Worm (Caenorhabditis elegans): ENCODE measurements around the gene C45B2.1.

DNA sequence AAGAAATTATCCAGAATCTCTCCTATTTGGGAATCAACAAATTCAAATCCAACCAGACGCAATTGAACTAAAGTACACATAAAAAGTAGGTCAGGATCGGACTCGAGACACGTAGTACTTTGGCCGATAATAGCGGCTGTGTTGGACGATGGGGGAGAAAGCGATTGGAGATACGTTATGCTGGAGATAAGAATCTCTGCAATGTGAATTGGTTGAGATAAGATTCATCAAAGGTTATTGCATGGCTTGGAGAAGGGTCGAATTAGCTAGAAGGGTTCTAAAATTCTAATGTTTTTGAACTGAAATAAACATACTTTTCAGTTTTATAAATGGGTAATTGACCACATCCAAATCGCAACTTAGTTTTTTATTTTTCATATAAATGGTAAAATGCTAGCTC is 6.6 kb downstream of the C45B2.1 start:
- no peak for TF ChIP-seq lin-11 (tag; optimal IDR thresholded peaks at IDR 0.05)
- no peak for TF ChIP-seq ceh-82 (tag; optimal IDR thresholded peaks at IDR 0.05)
- TF ChIP-seq unc-39 (tag; optimal IDR thresholded peaks at IDR 0.05) = no peak
- TF ChIP-seq ztf-11 (tag; optimal IDR thresholded peaks at IDR 0.05) = no peak
- TF ChIP-seq Y55F3AM.14 (GFP tag; optimal IDR thresholded peaks at IDR 0.05) = no peak
